Worm (Caenorhabditis elegans) whole organism, L2 larva: ENCODE results near the gene C43D7.7.

Experiments used
- alr-1 ChIP-seq: fragments of 150-350 bp; optimal IDR thresholded peaks from 2 replicates; lab custom pipeline; 2014; ENCODE audit warnings: missing biosample characterization, missing genetic modification characterization
- aly-2 ChIP-seq: fragments of 150-350 bp; optimal IDR thresholded peaks from 2 replicates; lab custom pipeline; 2014; ENCODE audit warnings: missing biosample characterization, missing genetic modification characterization
- ama-1 ChIP-seq: fragments of 150-350 bp; optimal IDR thresholded peaks from 2 replicates; lab custom pipeline; 2018; ENCODE audit warnings: inconsistent platforms
- ceh-82 ChIP-seq: fragments of 150-350 bp; optimal IDR thresholded peaks from 2 replicates; lab custom pipeline; 2014; ENCODE audit warnings: missing biosample characterization, missing genetic modification characterization
- elt-3 ChIP-seq: sonication (generic microtip); optimal IDR thresholded peaks from 2 replicates; lab custom pipeline; 2017; ENCODE audit warnings: missing biosample characterization, missing genetic modification characterization
- lin-11 ChIP-seq: fragments of 150-350 bp; sonication (generic microtip); optimal IDR thresholded peaks from 2 replicates; lab custom pipeline; 2014; ENCODE audit warnings: missing biosample characterization, missing genetic modification characterization, inconsistent platforms, mixed read lengths
- nhr-10 ChIP-seq: sonication (generic microtip); optimal IDR thresholded peaks from 2 replicates; lab custom pipeline; 2017; ENCODE audit warnings: missing biosample characterization, missing genetic modification characterization
- nhr-129 ChIP-seq: fragments of 150-350 bp; optimal IDR thresholded peaks from 2 replicates; lab custom pipeline; 2014; ENCODE audit warnings: missing biosample characterization, missing genetic modification characterization
- nhr-21 ChIP-seq: fragments of 150-350 bp; optimal IDR thresholded peaks from 2 replicates; lab custom pipeline; 2014; ENCODE audit warnings: missing biosample characterization, missing genetic modification characterization
- nhr-237 ChIP-seq: fragments of 150-350 bp; optimal IDR thresholded peaks from 2 replicates; lab custom pipeline; 2014; ENCODE audit warnings: missing biosample characterization, missing genetic modification characterization
- nhr-77 ChIP-seq: fragments of 150-350 bp; optimal IDR thresholded peaks from 2 replicates; lab custom pipeline; 2014; ENCODE audit warnings: missing biosample characterization, missing genetic modification characterization
- unc-39 ChIP-seq: fragments of 150-350 bp; optimal IDR thresholded peaks from 2 replicates; lab custom pipeline; 2014; ENCODE audit warnings: missing biosample characterization, missing genetic modification characterization
- zag-1 ChIP-seq: fragments of 150-350 bp; optimal IDR thresholded peaks from 2 replicates; lab custom pipeline; 2014; ENCODE audit warnings: missing biosample characterization, missing genetic modification characterization

ce11 chrV:19351944-19352343 is 32.6 kb upstream of the C43D7.7 start:
- TF ChIP-seq nhr-21 (tag; lab: Kevin White, UChicago) (no peak), ama-1 (lab: Kevin White, UChicago) (no peak), nhr-129 (tag; lab: Kevin White, UChicago) (peak; percentile 15), ceh-82 (tag; lab: Kevin White, UChicago) (no peak), alr-1 (tag; lab: Kevin White, UChicago) (no peak), nhr-10 (no peak), lin-11 (tag; lab: Kevin White, UChicago) (no peak), nhr-237 (tag; lab: Kevin White, UChicago) (no peak), zag-1 (no peak), unc-39 (tag; lab: Kevin White, UChicago) (no peak), nhr-77 (tag; lab: Kevin White, UChicago) (no peak), elt-3 (tag; lab: Kevin White, UChicago) (no peak), aly-2 (tag; lab: Kevin White, UChicago) (no peak)
